Fruit fly (Drosophila melanogaster): ENCODE data around the gene Dim1.

DNA sequence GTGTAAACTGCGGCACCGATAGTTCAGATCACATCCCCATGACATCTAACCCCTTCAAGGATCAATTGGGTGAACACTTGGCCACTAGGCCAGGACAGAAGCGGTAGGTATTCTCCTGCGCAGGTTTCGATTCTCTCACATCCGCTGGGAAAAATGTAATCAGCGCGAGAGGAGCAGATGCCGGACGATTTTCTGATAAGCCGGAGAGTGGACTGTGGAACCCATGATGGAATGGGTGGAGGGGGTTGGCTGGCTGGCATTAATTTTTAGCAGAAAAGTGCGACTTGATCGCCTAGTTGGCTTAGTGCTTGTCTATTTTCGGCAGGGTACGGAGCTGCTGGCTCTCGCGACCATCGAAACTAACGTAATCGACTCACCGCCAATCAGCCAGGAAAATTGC lies 15.0 kb upstream of the Dim1 start, which contains the start of gene Tps1:
- TF ChIP-seq psq (optimal IDR thresholded peaks at IDR 0.05) (no peak), ttk (optimal IDR thresholded peaks at IDR 0.05) (no peak)

All from Kc167 (cell line).